Fruit fly (Drosophila melanogaster): Measurements from ENCODE around the gene CG17375.

The CG17375 gene

dm6 chr2L:6799551-6799950 is 6.0 kb downstream of the CG17375 start:
- TF ChIP-seq eg (GFP tag; IDR thresholded peaks at IDR 0.05) (no peak), salr (GFP tag; optimal IDR thresholded peaks at IDR 0.05) (no peak), CG16779 (tag; optimal IDR thresholded peaks at IDR 0.05) (no peak), Ets21C (GFP tag; optimal IDR thresholded peaks at IDR 0.05) (no peak), CG8632 (GFP tag; optimal IDR thresholded peaks at IDR 0.05) (no peak), esn (GFP tag; optimal IDR thresholded peaks at IDR 0.05) (no peak), Met (GFP tag; optimal IDR thresholded peaks at IDR 0.05) (no peak), fkh (GFP tag; optimal IDR thresholded peaks at IDR 0.05) (no peak), CG10669 (GFP tag; optimal IDR thresholded peaks at IDR 0.05) (no peak), svp (GFP tag) (no peak), Eip75B (GFP tag; optimal IDR thresholded peaks at IDR 0.05) (no peak), Lpt (GFP tag; optimal IDR thresholded peaks at IDR 0.05) (no peak), Hr39 (GFP tag; optimal IDR thresholded peaks at IDR 0.05) (no peak), CG6808 (GFP tag; optimal IDR thresholded peaks at IDR 0.05) (no peak)

DNA sequence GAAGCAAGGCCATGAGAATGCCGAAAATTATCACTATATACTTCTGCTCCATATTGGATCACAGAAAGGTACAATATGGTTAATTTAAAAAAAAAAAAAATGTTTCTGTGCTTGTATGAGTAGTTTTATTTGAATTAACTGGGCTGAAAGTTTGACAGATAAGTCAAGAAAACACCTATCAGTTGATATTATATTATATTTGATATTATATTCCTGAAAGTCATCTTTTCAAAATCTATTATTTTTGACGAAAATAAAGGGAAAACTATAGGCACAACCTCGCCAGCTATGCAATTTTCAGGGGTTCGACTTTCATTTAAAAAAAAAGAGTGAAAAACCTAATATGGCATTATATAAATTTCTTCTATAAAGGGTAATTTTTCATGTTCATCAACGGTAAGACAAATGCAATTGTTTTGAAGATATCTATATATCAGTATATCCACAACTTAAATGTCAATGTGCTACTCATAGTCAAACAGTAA is 6.8 kb downstream of the CG17375 start, which contains the start of the genes nrv2 and CG43610:
nrv2 (minus strand) TSS at position 101 of the 485 bp plus-strand sequence.
CG43610 (plus strand) TSS at position 435 of the 485 bp plus-strand sequence.
- no peak for TF ChIP-seq fd85E (GFP tag; optimal IDR thresholded peaks at IDR 0.05)
- TF ChIP-seq CG32006 (GFP tag; optimal IDR thresholded peaks at IDR 0.05) = no peak
- no peak for TF ChIP-seq Blimp-1 (GFP tag; optimal IDR thresholded peaks at IDR 0.05)
- no peak for TF ChIP-seq CG4318 (GFP tag; optimal IDR thresholded peaks at IDR 0.05)
- TF ChIP-seq OdsH (GFP tag; optimal IDR thresholded peaks at IDR 0.05) = no peak
- TF ChIP-seq CG1621 (tag; optimal IDR thresholded peaks at IDR 0.05) = no peak
- TF ChIP-seq spab (GFP tag; optimal IDR thresholded peaks at IDR 0.05) = no peak

DNA sequence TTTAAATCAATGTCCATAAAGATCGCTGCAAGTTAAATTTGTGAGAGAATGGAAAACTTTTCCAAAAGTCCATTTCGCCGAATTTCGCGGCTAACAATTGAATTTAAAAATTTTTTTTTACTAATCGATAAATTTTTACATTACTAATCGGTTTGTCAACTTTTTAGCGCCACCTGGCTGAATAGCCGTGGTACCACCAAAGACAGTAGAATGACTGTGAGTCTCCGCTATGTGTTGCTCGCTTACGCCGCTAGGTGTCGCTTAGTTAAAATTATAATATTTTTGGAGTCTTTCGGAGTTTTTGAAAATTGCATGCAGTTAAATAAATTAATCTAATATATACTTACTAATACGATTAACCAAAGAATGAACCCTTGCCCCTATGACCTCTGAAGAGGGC is 8.2 kb downstream of the CG17375 start:
- TF ChIP-seq CG10669 (GFP tag; optimal IDR thresholded peaks at IDR 0.05) (no peak), CG7368 (GFP tag; optimal IDR thresholded peaks at IDR 0.05) (no peak), lz (GFP tag; optimal IDR thresholded peaks at IDR 0.05) (peak; percentile 36), Sox15 (GFP tag; optimal IDR thresholded peaks at IDR 0.05) (no peak), CG3919 (GFP tag; optimal IDR thresholded peaks at IDR 0.05) (no peak), CG11902 (GFP tag; optimal IDR thresholded peaks at IDR 0.05) (no peak), CG31627 (GFP tag; optimal IDR thresholded peaks at IDR 0.05) (peak; percentile 51), Hr4 (GFP tag; optimal IDR thresholded peaks at IDR 0.05) (no peak), CG8119 (GFP tag; IDR thresholded peaks at IDR 0.05) (no peak), CG9139 (GFP tag; optimal IDR thresholded peaks at IDR 0.05) (no peak), CG3032 (tag; optimal IDR thresholded peaks at IDR 0.05) (no peak), Lpt (GFP tag; optimal IDR thresholded peaks at IDR 0.05) (no peak), CG6808 (GFP tag; optimal IDR thresholded peaks at IDR 0.05) (no peak), pdm3 (GFP tag; optimal IDR thresholded peaks at IDR 0.05) (peak; percentile 5), Smox (GFP tag; optimal IDR thresholded peaks at IDR 0.05) (peak; percentile 1), fkh (GFP tag; optimal IDR thresholded peaks at IDR 0.05) (peak; percentile 12), svp (GFP tag) (no peak), CG11294 (GFP tag; IDR thresholded peaks at IDR 0.05) (no peak), Hr38 (GFP tag; optimal IDR thresholded peaks at IDR 0.05) (no peak), esn (GFP tag; optimal IDR thresholded peaks at IDR 0.05) (peak; percentile 41), CG8632 (GFP tag; optimal IDR thresholded peaks at IDR 0.05) (no peak), CG6792 (GFP tag; optimal IDR thresholded peaks at IDR 0.05) (no peak), CG16779 (tag; optimal IDR thresholded peaks at IDR 0.05) (no peak), CG1621 (tag; optimal IDR thresholded peaks at IDR 0.05) (no peak), fd85E (GFP tag; optimal IDR thresholded peaks at IDR 0.05) (no peak), ss (GFP tag; optimal IDR thresholded peaks at IDR 0.05) (no peak), CG6163 (GFP tag; IDR thresholded peaks at IDR 0.05) (no peak), Sox102F (GFP tag; optimal IDR thresholded peaks at IDR 0.05) (no peak), Ets96B (tag; optimal IDR thresholded peaks at IDR 0.05) (no peak), cyc (GFP tag; optimal IDR thresholded peaks at IDR 0.05) (peak; percentile 21), net (GFP tag; optimal IDR thresholded peaks at IDR 0.05) (no peak), CG15336 (GFP tag; IDR thresholded peaks at IDR 0.05) (no peak), CG10631 (GFP tag; optimal IDR thresholded peaks at IDR 0.05) (no peak), OdsH (GFP tag; optimal IDR thresholded peaks at IDR 0.05) (no peak), Hr39 (GFP tag; optimal IDR thresholded peaks at IDR 0.05) (peak; percentile 43), dac (GFP tag; optimal IDR thresholded peaks at IDR 0.05) (no peak), Gug (GFP tag; IDR thresholded peaks at IDR 0.05) (no peak), Met (GFP tag; optimal IDR thresholded peaks at IDR 0.05) (no peak), Eip93F (GFP tag; optimal IDR thresholded peaks at IDR 0.05) (no peak)

All from whole organism, prepupa.